Worm (Caenorhabditis elegans): ENCODE measurements around the gene ifo-1.

ifo-1 gene

ce11 chrIV:7324913-7325312, 1.6 kb downstream of the ifo-1 start:
- TF ChIP-seq F57C9.4 (tag; optimal IDR thresholded peaks at IDR 0.05) = no peak
- no peak for TF ChIP-seq ztf-18 (tag; optimal IDR thresholded peaks at IDR 0.05)
- no peak for TF ChIP-seq egrh-3 (GFP tag; IDR thresholded peaks at IDR 0.05)
- no peak for TF ChIP-seq lir-1 (GFP tag; conservative IDR thresholded peaks at IDR 0.05)
- TF ChIP-seq ceh-100 (GFP tag; IDR thresholded peaks at IDR 0.05) = no peak
- TF ChIP-seq lag-1 (GFP tag; IDR thresholded peaks at IDR 0.05) = no peak
- TF ChIP-seq pbrm-1 (GFP tag; IDR thresholded peaks at IDR 0.05) = no peak
- TF ChIP-seq sptf-2 (GFP tag; optimal IDR thresholded peaks at IDR 0.05) = no peak

DNA sequence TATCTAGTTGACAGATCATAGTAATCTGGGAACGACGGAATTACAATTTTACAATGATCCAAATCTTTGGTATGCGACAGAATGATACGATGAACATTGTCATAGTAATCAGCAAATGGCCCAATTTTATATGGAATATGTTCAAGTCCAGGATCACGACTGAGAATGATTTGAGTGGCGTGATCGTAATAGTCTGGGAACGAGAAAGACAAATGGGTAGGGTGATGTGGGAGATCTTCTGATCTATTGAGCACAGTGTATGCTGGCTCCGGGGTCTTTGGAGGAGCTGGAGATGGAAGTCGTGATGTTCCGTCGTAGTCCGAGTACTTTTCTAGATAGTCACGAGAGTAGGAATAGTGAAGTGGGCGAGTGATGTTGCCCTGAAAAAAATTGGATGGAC, 2.6 kb downstream of the ifo-1 start:
- no peak for TF ChIP-seq tbx-9 (tag; optimal IDR thresholded peaks at IDR 0.05; ENCODE audit: borderline replicate concordance)

ce11 chrIV:7320688-7321087, 5.8 kb downstream of the ifo-1 start:
- TF ChIP-seq rec-8 (tag; optimal IDR thresholded peaks at IDR 0.05) (no peak), nhr-27 (tag; optimal IDR thresholded peaks at IDR 0.05) (no peak), lin-40 (tag; optimal IDR thresholded peaks at IDR 0.05) (no peak), madf-8 (GFP tag; conservative IDR thresholded peaks at IDR 0.05) (no peak), C17E4.6 (GFP tag; IDR thresholded peaks at IDR 0.05) (no peak), egrh-3 (GFP tag; IDR thresholded peaks at IDR 0.05) (no peak), Y67H2A.10 (GFP tag; conservative IDR thresholded peaks at IDR 0.05) (no peak), F57C9.4 (tag; optimal IDR thresholded peaks at IDR 0.05) (no peak), B0261.1 (tag; optimal IDR thresholded peaks at IDR 0.05) (no peak), F55B11.4 (tag; optimal IDR thresholded peaks at IDR 0.05; ENCODE audit: borderline replicate concordance, insufficient read depth) (no peak), egl-44 (GFP tag; IDR thresholded peaks at IDR 0.05) (no peak), dox-1 (GFP tag; IDR thresholded peaks at IDR 0.05) (no peak), F37B4.10 (GFP tag; IDR thresholded peaks at IDR 0.05) (no peak), Y53G8AR.9 (GFP tag; conservative IDR thresholded peaks at IDR 0.05) (no peak)

- TF ChIP-seq aptf-2 (GFP tag; conservative IDR thresholded peaks at IDR 0.05) = no peak
- no peak for TF ChIP-seq ztf-3 (GFP tag; optimal IDR thresholded peaks at IDR 0.05)
- no peak for TF ChIP-seq athp-1 (tag; optimal IDR thresholded peaks at IDR 0.05)
- no peak for TF ChIP-seq nfya-2 (GFP tag; IDR thresholded peaks at IDR 0.05)
- TF ChIP-seq nhr-80 (tag; optimal IDR thresholded peaks at IDR 0.05) = peak; percentile 92
- no peak for TF ChIP-seq hrde-1 (tag; optimal IDR thresholded peaks at IDR 0.05; ENCODE audit: borderline replicate concordance)
- TF ChIP-seq attf-5 (GFP tag; optimal IDR thresholded peaks at IDR 0.05) = peak; percentile 88
- TF ChIP-seq K12H6.12 (tag; optimal IDR thresholded peaks at IDR 0.05) = peak; percentile 92
- TF ChIP-seq snpc-4 (GFP tag; optimal IDR thresholded peaks at IDR 0.05) = peak; percentile 5
- TF ChIP-seq snpc-4 (tag; optimal IDR thresholded peaks at IDR 0.05) = peak in 3 of 4 experiments; percentile 44 to 77 (median 66)
- TF ChIP-seq sea-2 (GFP tag; IDR thresholded peaks at IDR 0.05) = no peak
- peak; percentile 51 for TF ChIP-seq ZK185.1 (tag; optimal IDR thresholded peaks at IDR 0.05; ENCODE audit: poor library complexity, severe bottlenecking)
- 0 out of 2 replicates have a peak, but pooled peaks have one; percentile 19 for TF ChIP-seq madf-6 (GFP tag; IDR thresholded peaks at IDR 0.05)
- TF ChIP-seq F55B11.4 (tag; optimal IDR thresholded peaks at IDR 0.05; ENCODE audit: borderline replicate concordance, insufficient read depth) = no peak
- TF ChIP-seq pbrm-1 (GFP tag; IDR thresholded peaks at IDR 0.05) = peak; percentile 63; the same call in 1 of the 2 replicates
- peak; percentile 4 for TF ChIP-seq lin-54 (GFP tag; optimal IDR thresholded peaks at IDR 0.05)
- peak in 1 of 3 experiments; percentile 57 for TF ChIP-seq lin-35 (GFP tag; optimal IDR thresholded peaks at IDR 0.05)
- no peak for TF ChIP-seq let-526 (GFP tag; IDR thresholded peaks at IDR 0.05)
- peak; percentile 27 for TF ChIP-seq atf-7 (tag; optimal IDR thresholded peaks at IDR 0.05)
- TF ChIP-seq ceh-100 (GFP tag; IDR thresholded peaks at IDR 0.05) = peak; percentile 33; the same call in 1 of the 2 replicates
- TF ChIP-seq ceh-91 (GFP tag; IDR thresholded peaks at IDR 0.05) = no peak
- peak; percentile 65; the same call in 1 of the 2 replicates for TF ChIP-seq ekl-4 (GFP tag; IDR thresholded peaks at IDR 0.05)
- TF ChIP-seq sptf-2 (GFP tag; optimal IDR thresholded peaks at IDR 0.05) = no peak
- no peak for TF ChIP-seq C06A6.2 (GFP tag; conservative IDR thresholded peaks at IDR 0.05)
- no peak for TF ChIP-seq ceh-79 (tag; optimal IDR thresholded peaks at IDR 0.05)
- TF ChIP-seq egrh-3 (GFP tag; IDR thresholded peaks at IDR 0.05) = peak; percentile 66
- no peak for TF ChIP-seq bed-1 (GFP tag; IDR thresholded peaks at IDR 0.05)
Measured at ce11 chrIV:7319931-7320435, 6.5 kb downstream of the ifo-1 start.

All from whole organism, young adult.